Fruit fly (Drosophila melanogaster) whole organism, embryonic: Measurements from ENCODE around the gene CG17744.

Source experiments
- Atf3 ChIP-seq: fragments of 200-800 bp; sonication (Bioruptor generic); optimal IDR thresholded peaks from 3 replicates; lab custom pipeline; 2016; ENCODE audit warnings: missing biosample characterization, missing genetic modification characterization
- CG10462 ChIP-seq: fragments of 200-800 bp; sonication (Bioruptor generic); optimal IDR thresholded peaks from 2 replicates; lab custom pipeline; 2016; ENCODE audit warnings: missing biosample characterization, missing genetic modification characterization
- CG11560 ChIP-seq: fragments of 200-800 bp; sonication (Bioruptor generic); IDR thresholded peaks from 3 replicates; pipeline ENCODE4 v1.3.6; 2022; ENCODE audit warnings: missing biosample characterization, missing genetic modification characterization
- CG12071 ChIP-seq: fragments of 200-800 bp; sonication (Bioruptor generic); optimal IDR thresholded peaks from 3 replicates; lab custom pipeline; 2018; ENCODE audit warnings: missing biosample characterization, mild to moderate bottlenecking, missing genetic modification characterization
- CG13775 ChIP-seq: fragments of 200-800 bp; sonication (Bioruptor generic); optimal IDR thresholded peaks from 3 replicates; lab custom pipeline; 2017; ENCODE audit warnings: missing biosample characterization, mild to moderate bottlenecking, missing genetic modification characterization
- CG13894 ChIP-seq: fragments of 200-800 bp; sonication (Bioruptor generic); optimal IDR thresholded peaks from 3 replicates; lab custom pipeline; 2018; ENCODE audit warnings: missing biosample characterization, mild to moderate bottlenecking, missing genetic modification characterization, moderate library complexity
- CG14667 ChIP-seq: fragments of 200-800 bp; sonication (Bioruptor generic); IDR thresholded peaks from 2 replicates; pipeline ENCODE4 v1.3.6; 2022; ENCODE audit warnings: missing biosample characterization, missing genetic modification characterization
- CG17568 ChIP-seq: fragments of 200-800 bp; sonication (Bioruptor generic); optimal IDR thresholded peaks from 2 replicates; lab custom pipeline; 2018; ENCODE audit warnings: missing biosample characterization, mild to moderate bottlenecking, missing genetic modification characterization, moderate library complexity
- CG18764 ChIP-seq: fragments of 200-800 bp; sonication (Bioruptor generic); optimal IDR thresholded peaks from 3 replicates; lab custom pipeline; 2016; ENCODE audit warnings: missing biosample characterization, missing genetic modification characterization
- CG2889 ChIP-seq: fragments of 200-800 bp; sonication (Bioruptor generic); IDR thresholded peaks from 3 replicates; pipeline ENCODE4 v1.3.6; 2022; ENCODE audit warnings: missing biosample characterization, missing genetic modification characterization
- CG31224 ChIP-seq: fragments of 200-800 bp; sonication (Bioruptor generic); IDR thresholded peaks from 2 replicates; pipeline ENCODE4 v1.3.6; 2022; ENCODE audit warnings: missing biosample characterization, missing genetic modification characterization
- CG31441 ChIP-seq: fragments of 200-800 bp; sonication (Bioruptor generic); IDR thresholded peaks from 2 replicates; pipeline ENCODE4 v1.3.6; 2022; ENCODE audit warnings: missing biosample characterization, missing genetic modification characterization
- CG43689 ChIP-seq: fragments of 200-800 bp; sonication (Bioruptor generic); IDR thresholded peaks from 2 replicates; pipeline ENCODE4 v1.3.6; 2022; ENCODE audit warnings: missing biosample characterization, missing genetic modification characterization
- CG4854 ChIP-seq: fragments of 200-800 bp; sonication (Bioruptor generic); optimal IDR thresholded peaks from 2 replicates; lab custom pipeline; 2016; ENCODE audit warnings: missing biosample characterization, missing genetic modification characterization, inconsistent platforms
- CG6175 ChIP-seq: fragments of 200-800 bp; sonication (Bioruptor generic); IDR thresholded peaks from 3 replicates; pipeline ENCODE4 v1.3.6; 2022; ENCODE audit warnings: missing biosample characterization, missing genetic modification characterization
- CG8924 ChIP-seq: fragments of 200-800 bp; optimal IDR thresholded peaks from 3 replicates; lab custom pipeline; 2019; ENCODE audit warnings: missing biosample characterization, mild to moderate bottlenecking, missing genetic modification characterization, moderate library complexity
- CG9609 ChIP-seq: fragments of 200-800 bp; sonication (Bioruptor generic); optimal IDR thresholded peaks from 3 replicates; lab custom pipeline; 2016; ENCODE audit warnings: missing biosample characterization, missing genetic modification characterization
- CTCF ChIP-seq: fragments of 200-800 bp; sonication (Bioruptor generic); optimal IDR thresholded peaks from 2 replicates; lab custom pipeline; 2017; ENCODE audit warnings: missing biosample characterization, mild to moderate bottlenecking, missing genetic modification characterization, moderate library complexity
- Dip2 ChIP-seq: fragments of 200-800 bp; sonication (Bioruptor generic); IDR thresholded peaks from 2 replicates; pipeline ENCODE4 v1.3.6; 2022; ENCODE audit warnings: missing biosample characterization, missing genetic modification characterization
- E2f2 ChIP-seq: fragments of 200-800 bp; sonication (Bioruptor generic); IDR thresholded peaks from 2 replicates; pipeline ENCODE4 v1.3.6; 2022; ENCODE audit warnings: missing biosample characterization, missing genetic modification characterization
- H15 ChIP-seq: fragments of 200-800 bp; sonication (Bioruptor generic); IDR thresholded peaks from 3 replicates; pipeline ENCODE4 v1.3.6; 2022; ENCODE audit warnings: missing biosample characterization, missing genetic modification characterization
- HLH54F ChIP-seq: fragments of 200-800 bp; sonication (Bioruptor generic); optimal IDR thresholded peaks from 3 replicates; lab custom pipeline; 2016; ENCODE audit warnings: missing biosample characterization, missing genetic modification characterization
- HLHmδ ChIP-seq: fragments of 200-800 bp; sonication (Bioruptor generic); optimal IDR thresholded peaks from 2 replicates; lab custom pipeline; 2018; ENCODE audit warnings: missing biosample characterization, mild to moderate bottlenecking, missing genetic modification characterization, moderate library complexity
- Hey ChIP-seq: fragments of 200-800 bp; sonication (Bioruptor generic); optimal IDR thresholded peaks from 3 replicates; lab custom pipeline; 2018; ENCODE audit warnings: missing biosample characterization, mild to moderate bottlenecking, missing genetic modification characterization
- Hr3 ChIP-seq: fragments of 200-800 bp; sonication (Bioruptor generic); optimal IDR thresholded peaks from 3 replicates; lab custom pipeline; 2016; ENCODE audit warnings: missing biosample characterization, missing genetic modification characterization
- NC2α ChIP-seq: fragments of 200-800 bp; sonication (Bioruptor generic); optimal IDR thresholded peaks from 2 replicates; lab custom pipeline; 2016; ENCODE audit warnings: missing biosample characterization, missing genetic modification characterization
- Oaz ChIP-seq: fragments of 200-800 bp; sonication (Bioruptor generic); IDR thresholded peaks from 2 replicates; pipeline ENCODE4 v1.3.6; 2022; ENCODE audit warnings: missing biosample characterization, missing genetic modification characterization
- Vsx1 ChIP-seq: fragments of 200-800 bp; sonication (Bioruptor generic); optimal IDR thresholded peaks from 2 replicates; lab custom pipeline; 2017; ENCODE audit warnings: missing biosample characterization, mild to moderate bottlenecking, missing genetic modification characterization, missing genetic modification reagents
- croc ChIP-seq: fragments of 200-800 bp; sonication (Bioruptor generic); conservative IDR thresholded peaks from 3 replicates; pipeline ENCODE4 v1.3.6; 2022; ENCODE audit warnings: missing biosample characterization, missing genetic modification characterization
- crp ChIP-seq, 2 experiments: fragments of 200-800 bp; sonication (Bioruptor generic); optimal IDR thresholded peaks; 2 replicates in 1 of 2; 3 replicates in 1 of 2; lab custom pipeline; 2017; ENCODE audit warnings: missing biosample characterization in 2 of 2, missing genetic modification characterization in 2 of 2, mild to moderate bottlenecking in 1 of 2, moderate library complexity in 1 of 2
- cwo ChIP-seq: fragments of 200-800 bp; sonication (Bioruptor generic); optimal IDR thresholded peaks from 3 replicates; lab custom pipeline; 2017; ENCODE audit warnings: missing biosample characterization, missing genetic modification characterization, mild to moderate bottlenecking, moderate library complexity, missing genetic modification reagents
- disco-r ChIP-seq: fragments of 200-800 bp; sonication (Bioruptor generic); optimal IDR thresholded peaks from 2 replicates; lab custom pipeline; 2016; ENCODE audit warnings: missing biosample characterization, missing genetic modification characterization
- emc ChIP-seq: fragments of 200-800 bp; sonication (Bioruptor generic); optimal IDR thresholded peaks from 2 replicates; lab custom pipeline; 2016; ENCODE audit warnings: missing biosample characterization, missing genetic modification characterization
- eyg ChIP-seq: fragments of 200-800 bp; sonication (Bioruptor generic); optimal IDR thresholded peaks from 3 replicates; lab custom pipeline; 2016; ENCODE audit warnings: missing biosample characterization, missing genetic modification characterization
- fd3F ChIP-seq: fragments of 200-800 bp; sonication (Bioruptor generic); optimal IDR thresholded peaks from 2 replicates; lab custom pipeline; 2018; ENCODE audit warnings: missing biosample characterization, mild to moderate bottlenecking, missing genetic modification characterization, moderate library complexity
- fd64A ChIP-seq: fragments of 200-800 bp; sonication (Bioruptor generic); optimal IDR thresholded peaks from 3 replicates; lab custom pipeline; 2018; ENCODE audit warnings: missing biosample characterization, mild to moderate bottlenecking, missing genetic modification characterization
- hbn ChIP-seq: fragments of 200-800 bp; sonication (Bioruptor generic); IDR thresholded peaks from 2 replicates; pipeline ENCODE4 v1.3.6; 2022; ENCODE audit warnings: missing biosample characterization, missing genetic modification characterization; ENCODE audit not compliant: partially characterized antibody
- inv ChIP-seq: fragments of 200-800 bp; sonication (Bioruptor generic); IDR thresholded peaks from 2 replicates; pipeline ENCODE4 v1.3.6; 2022; ENCODE audit warnings: missing biosample characterization, missing genetic modification characterization; ENCODE audit not compliant: partially characterized antibody
- jigr1 ChIP-seq: fragments of 200-800 bp; sonication (Bioruptor generic); IDR thresholded peaks from 3 replicates; pipeline ENCODE4 v1.3.6; 2022; ENCODE audit warnings: missing biosample characterization, missing genetic modification characterization
- klu ChIP-seq: fragments of 200-800 bp; sonication (Bioruptor generic); IDR thresholded peaks from 2 replicates; pipeline ENCODE4 v1.3.6; 2022; ENCODE audit warnings: missing biosample characterization, missing genetic modification characterization
- kni ChIP-seq: fragments of 200-800 bp; sonication (Bioruptor generic); optimal IDR thresholded peaks from 3 replicates; lab custom pipeline; 2017; ENCODE audit warnings: mild to moderate bottlenecking, missing biosample characterization, missing genetic modification reagents, missing genetic modification characterization
- lov ChIP-seq, 2 experiments: fragments of 200-800 bp in 1 of 2; fragments of >200 bp in 1 of 2; sonication (Bioruptor generic) in 1 of 2; IDR thresholded peaks in 1 of 2; optimal IDR thresholded peaks in 1 of 2; 2 replicates in 1 of 2; 3 replicates in 1 of 2; pipeline versions ENCODE4 v1.3.6 to Lab custom; 2017 to 2022; ENCODE audit warnings: missing biosample characterization in 1 of 2, missing genetic modification characterization in 1 of 2
- nerfin-1 ChIP-seq: fragments of 200-800 bp; sonication (Bioruptor generic); optimal IDR thresholded peaks from 3 replicates; lab custom pipeline; 2019; ENCODE audit warnings: missing biosample characterization, mild to moderate bottlenecking, missing genetic modification characterization, moderate library complexity
- odd ChIP-seq: fragments of 200-800 bp; sonication (Bioruptor generic); optimal IDR thresholded peaks from 2 replicates; lab custom pipeline; 2017; ENCODE audit warnings: missing biosample characterization, mild to moderate bottlenecking, missing genetic modification characterization
- pnt ChIP-seq: fragments of 200-800 bp; sonication (Bioruptor generic); optimal IDR thresholded peaks from 3 replicates; lab custom pipeline; 2016; ENCODE audit warnings: missing biosample characterization, missing genetic modification characterization
- row ChIP-seq: fragments of 200-800 bp; sonication (Bioruptor generic); IDR thresholded peaks from 3 replicates; pipeline ENCODE4 v1.3.6; 2022; ENCODE audit warnings: missing biosample characterization, missing genetic modification characterization
- seq ChIP-seq: fragments of 200-800 bp; sonication (Bioruptor generic); IDR thresholded peaks from 2 replicates; pipeline ENCODE4 v1.3.6; 2022; ENCODE audit warnings: missing biosample characterization, missing genetic modification characterization
- slp2 ChIP-seq: fragments of 200-800 bp; sonication (Bioruptor generic); optimal IDR thresholded peaks from 2 replicates; lab custom pipeline; 2016; ENCODE audit warnings: missing biosample characterization, missing genetic modification characterization
- so ChIP-seq: fragments of 200-800 bp; sonication (Bioruptor generic); IDR thresholded peaks from 3 replicates; pipeline ENCODE4 v1.3.6; 2022; ENCODE audit warnings: missing biosample characterization, missing genetic modification characterization
- vfl ChIP-seq: fragments of 200-800 bp; sonication (Bioruptor generic); optimal IDR thresholded peaks from 2 replicates; lab custom pipeline; 2016; ENCODE audit warnings: missing biosample characterization, missing genetic modification characterization

The CG17744 gene

dm6 chr3L:6979387-6980249 lies 47.0 kb downstream of the CG17744 start, which contains the start of gene Galphai (continued):
- no peak for TF ChIP-seq klu
- no peak for TF ChIP-seq jigr1 (GFP tag; lab: Robert Waterston, UW)
- no peak for TF ChIP-seq CG43689 (GFP tag; lab: Robert Waterston, UW)
- no peak for TF ChIP-seq H15 (GFP tag; lab: Robert Waterston, UW)
- peak; percentile 1 for TF ChIP-seq Atf3
- TF ChIP-seq Dip2 = no peak
- TF ChIP-seq CG13775 = no peak
- TF ChIP-seq CG11560 (tag; lab: Robert Waterston, UW) = peak; percentile 62; the same call in 2 of the 3 replicates
- TF ChIP-seq CG9609 (GFP tag; lab: Kevin White, UChicago) = peak; percentile 21
- peak; percentile 20; the same call in 1 of the 3 replicates for TF ChIP-seq so (GFP tag; lab: Robert Waterston, UW)
- peak; percentile 99 for TF ChIP-seq E2f2 (GFP tag; lab: Robert Waterston, UW)
- no peak for TF ChIP-seq CG2889 (GFP tag; lab: Robert Waterston, UW)
- TF ChIP-seq seq = no peak
- TF ChIP-seq kni (GFP tag; lab: Kevin White, UChicago) = peak; percentile 17
- peak; percentile 41 for TF ChIP-seq pnt (GFP tag; lab: Kevin White, UChicago)
- no peak for TF ChIP-seq croc (GFP tag; lab: Robert Waterston, UW)
- TF ChIP-seq row (GFP tag; lab: Robert Waterston, UW) = peak; percentile 17; the same call in 1 of the 3 replicates
- TF ChIP-seq hbn (GFP tag; lab: Robert Waterston, UW) = no peak
- TF ChIP-seq fd64A (GFP tag; lab: Kevin White, UChicago) = no peak
- TF ChIP-seq HLHmδ (GFP tag; lab: Kevin White, UChicago) = peak; percentile 16
- TF ChIP-seq emc (GFP tag; lab: Kevin White, UChicago) = no peak
- peak in 1 of 2 experiments; percentile 33 for TF ChIP-seq crp (GFP tag; optimal IDR thresholded peaks at IDR 0.05; lab: Kevin White, UChicago)
- TF ChIP-seq odd (GFP tag; lab: Kevin White, UChicago) = no peak
- no peak for TF ChIP-seq NC2α
- TF ChIP-seq CG10462 (GFP tag; lab: Kevin White, UChicago) = no peak
- TF ChIP-seq Vsx1 (GFP tag; lab: Kevin White, UChicago) = no peak
- TF ChIP-seq inv (GFP tag; lab: Robert Waterston, UW) = no peak; the same call in 1 of the 2 replicates
- TF ChIP-seq disco-r = no peak
- TF ChIP-seq fd3F = no peak
- TF ChIP-seq Oaz = no peak
- TF ChIP-seq Hr3 (GFP tag; lab: Kevin White, UChicago) = no peak
- TF ChIP-seq CG13894 (tag; lab: Kevin White, UChicago) = peak; percentile 81
- TF ChIP-seq lov (optimal IDR thresholded peaks at IDR 0.05; lab: Kevin White, UChicago) = no peak
- TF ChIP-seq lov (GFP tag; IDR thresholded peaks at IDR 0.05; lab: Robert Waterston, UW) = no peak
- TF ChIP-seq nerfin-1 = no peak
- no peak for TF ChIP-seq CG14667
- TF ChIP-seq cwo (GFP tag; lab: Kevin White, UChicago) = no peak
- no peak for TF ChIP-seq HLH54F (GFP tag; lab: Kevin White, UChicago)
- TF ChIP-seq CG31441 (GFP tag; lab: Robert Waterston, UW) = no peak
- no peak for TF ChIP-seq CG17568 (GFP tag; lab: Kevin White, UChicago)
- TF ChIP-seq eyg = peak; percentile 12
- no peak for TF ChIP-seq vfl (GFP tag; lab: Kevin White, UChicago)
- no peak for TF ChIP-seq CG31224 (GFP tag; lab: Robert Waterston, UW)
- no peak for TF ChIP-seq CG18764
- peak; percentile 65 for TF ChIP-seq CTCF
- no peak for TF ChIP-seq Hey (tag; lab: Kevin White, UChicago)
- TF ChIP-seq CG8924 (tag; lab: Kevin White, UChicago) = peak; percentile 42
- TF ChIP-seq CG6175 = no peak
- TF ChIP-seq CG4854 (GFP tag; lab: Kevin White, UChicago) = no peak
- no peak for TF ChIP-seq slp2 (GFP tag; lab: Kevin White, UChicago)
- TF ChIP-seq CG12071 (GFP tag; lab: Kevin White, UChicago) = no peak
